Fruit fly (Drosophila melanogaster): ENCODE measurements around the gene PIG-F.

Gene PIG-F

dm6 chr3L:19585979-19586378 is 26.3 kb upstream of the PIG-F start, which contains the start of the genes CG9231 and CG9330:
CG9231 (minus strand) TSS chr3L:19586003.
CG9330 (plus strand) TSS chr3L:19586253.
- TF ChIP-seq CG6683 (GFP tag; optimal IDR thresholded peaks at IDR 0.05) (no peak), sna (GFP tag; IDR thresholded peaks at IDR 0.05; ENCODE audit: partially characterized antibody) (no peak), tin (GFP tag; optimal IDR thresholded peaks at IDR 0.05) (no peak), bbx (GFP tag; IDR thresholded peaks at IDR 0.05; ENCODE audit: partially characterized antibody) (no peak), Dfd (GFP tag; optimal IDR thresholded peaks at IDR 0.05) (no peak), ro (GFP tag; IDR thresholded peaks at IDR 0.05) (no peak), grn (GFP tag; optimal IDR thresholded peaks at IDR 0.05) (no peak), gfzf (GFP tag; optimal IDR thresholded peaks at IDR 0.05) (peak; percentile 76), CG8944 (GFP tag; optimal IDR thresholded peaks at IDR 0.05) (no peak), CG8281 (tag; optimal IDR thresholded peaks at IDR 0.05) (no peak), CG11398 (GFP tag; optimal IDR thresholded peaks at IDR 0.05) (no peak), CG3847 (GFP tag; IDR thresholded peaks at IDR 0.05) (peak; percentile 4; the same call in 1 of the 2 replicates), hb (GFP tag; IDR thresholded peaks at IDR 0.05; ENCODE audit: partially characterized antibody) (no peak), CG10543 (GFP tag; optimal IDR thresholded peaks at IDR 0.05) (peak; percentile 22), CG3726 (GFP tag; IDR thresholded peaks at IDR 0.05) (no peak), CG7271 (tag; optimal IDR thresholded peaks at IDR 0.05) (no peak), dmrt11E (tag; optimal IDR thresholded peaks at IDR 0.05) (no peak), MTF-1 (GFP tag; optimal IDR thresholded peaks at IDR 0.05; ENCODE audit: borderline replicate concordance) (no peak), chif (GFP tag; optimal IDR thresholded peaks at IDR 0.05) (no peak), CG16779 (GFP tag; IDR thresholded peaks at IDR 0.05) (no peak), NfI (GFP tag; optimal IDR thresholded peaks at IDR 0.05) (peak; percentile 5), Dp (GFP tag; optimal IDR thresholded peaks at IDR 0.05) (peak; percentile 39), CG9609 (GFP tag; optimal IDR thresholded peaks at IDR 0.05) (no peak), fd102C (GFP tag; optimal IDR thresholded peaks at IDR 0.05) (no peak), CG9437 (GFP tag; optimal IDR thresholded peaks at IDR 0.05) (no peak), HmgD (GFP tag; optimal IDR thresholded peaks at IDR 0.05) (no peak), Dll (GFP tag; IDR thresholded peaks at IDR 0.05; ENCODE audit: partially characterized antibody) (0 out of 4 replicates have a peak, but pooled peaks have one; percentile 23), CG31441 (GFP tag; IDR thresholded peaks at IDR 0.05) (peak; percentile 24; the same call in 1 of the 2 replicates), esg (GFP tag; conservative IDR thresholded peaks at IDR 0.05) (no peak), CG3407 (GFP tag; optimal IDR thresholded peaks at IDR 0.05) (no peak), Optix (GFP tag; IDR thresholded peaks at IDR 0.05) (no peak), sim (GFP tag; IDR thresholded peaks at IDR 0.05) (no peak), bsh (GFP tag; optimal IDR thresholded peaks at IDR 0.05) (no peak), Meics (GFP tag; optimal IDR thresholded peaks at IDR 0.05) (peak; percentile 11), zfh1 (GFP tag; IDR thresholded peaks at IDR 0.05) (0 out of 3 replicates have a peak, but pooled peaks have one; percentile 5), gcm2 (GFP tag; optimal IDR thresholded peaks at IDR 0.05) (no peak), cad (GFP tag; optimal IDR thresholded peaks at IDR 0.05) (no peak), CG10462 (GFP tag; optimal IDR thresholded peaks at IDR 0.05) (no peak), CG7372 (GFP tag; IDR thresholded peaks at IDR 0.05) (no peak), crol (GFP tag; IDR thresholded peaks at IDR 0.05) (no peak), BtbVII (GFP tag; optimal IDR thresholded peaks at IDR 0.05) (no peak), BEAF-32 (GFP tag; optimal IDR thresholded peaks at IDR 0.05) (peak; percentile 48), Deaf1 (tag; optimal IDR thresholded peaks at IDR 0.05) (peak; percentile 49), bowl (GFP tag; IDR thresholded peaks at IDR 0.05) (no peak), bigmax (GFP tag; optimal IDR thresholded peaks at IDR 0.05) (no peak), gt (GFP tag; IDR thresholded peaks at IDR 0.05) (no peak), Rx (GFP tag; IDR thresholded peaks at IDR 0.05) (no peak), CG7745 (tag; optimal IDR thresholded peaks at IDR 0.05) (no peak), CG6813 (GFP tag; optimal IDR thresholded peaks at IDR 0.05) (no peak), Hr3 (GFP tag; optimal IDR thresholded peaks at IDR 0.05) (no peak), CG17612 (GFP tag; IDR thresholded peaks at IDR 0.05) (no peak)

Measured in whole organism, embryonic.